Worm (Caenorhabditis elegans) whole organism, young adult: Measurements from ENCODE around the gene spat-3.

ENCODE experiments used
- F33H1.4 ChIP-seq: fragments of 200-800 bp; sonication (Bioruptor generic); IDR thresholded peaks from 2 replicates; pipeline ENCODE4 v1.3.6; 2022; ENCODE audit warnings: missing genetic modification reagents, missing genetic modification characterization, missing compliant biosample characterization
- ZK185.1 ChIP-seq: sonication (generic microtip); optimal IDR thresholded peaks from 2 replicates; lab custom pipeline; 2016; ENCODE audit warnings: mild to moderate bottlenecking, missing genetic modification characterization, missing compliant biosample characterization; ENCODE audit not compliant: poor library complexity, severe bottlenecking
- ama-1 ChIP-seq, 3 experiments: fragments of 150-350 bp in 1 of 3; sonication (generic microtip) in 2 of 3; optimal IDR thresholded peaks; 2 replicates each; lab custom pipeline; 2014 to 2018; ENCODE audit warnings: missing biosample characterization in 2 of 3, missing genetic modification characterization in 2 of 3, missing genetic modification reagents in 2 of 3
- lin-35 ChIP-seq, 3 experiments: fragments of 150-350 bp in 2 of 3; sonication (generic microtip) in 1 of 3; optimal IDR thresholded peaks; 2 replicates each; lab custom pipeline; 2014 to 2018; ENCODE audit warnings: missing biosample characterization in 3 of 3, missing genetic modification characterization in 3 of 3, missing genetic modification reagents in 3 of 3
- mxl-1 ChIP-seq: sonication (generic microtip); optimal IDR thresholded peaks from 2 replicates; lab custom pipeline; 2016; ENCODE audit warnings: missing genetic modification characterization, missing compliant biosample characterization
- pha-4 ChIP-seq: fragments of 150-350 bp; sonication (generic microtip); optimal IDR thresholded peaks from 2 replicates; lab custom pipeline; 2014; ENCODE audit warnings: missing biosample characterization, missing genetic modification reagents, missing genetic modification characterization
- snpc-1.3 ChIP-seq: sonication (generic microtip); optimal IDR thresholded peaks from 2 replicates; lab custom pipeline; 2017; ENCODE audit warnings: missing genetic modification characterization, mild to moderate bottlenecking, missing compliant biosample characterization, antibody characterized with exemption, moderate library complexity, missing genotype, missing genetic modification reagents; ENCODE audit not compliant: insufficient read depth
- snpc-4 ChIP-seq, 5 experiments: fragments of 150-350 bp in 1 of 5; sonication (generic microtip) in 4 of 5; optimal IDR thresholded peaks; 2 replicates each; lab custom pipeline; 2014 to 2018; ENCODE audit warnings: missing genetic modification characterization in 5 of 5, missing biosample characterization in 3 of 5, antibody characterized with exemption in 2 of 5, mild to moderate bottlenecking in 2 of 5, missing compliant biosample characterization in 2 of 5, missing genotype in 2 of 5, moderate library complexity in 2 of 5, missing genetic modification reagents in 1 of 5
- sptf-2 ChIP-seq: fragments of 200-800 bp; sonication (Bioruptor generic); optimal IDR thresholded peaks from 2 replicates; lab custom pipeline; 2018; ENCODE audit warnings: mild to moderate bottlenecking, missing genetic modification characterization, missing compliant biosample characterization
- unc-130 ChIP-seq: sonication (generic microtip); optimal IDR thresholded peaks from 2 replicates; lab custom pipeline; 2016; ENCODE audit warnings: missing genetic modification reagents, missing genetic modification characterization, missing compliant biosample characterization
- unc-62 ChIP-seq: fragments of 150-350 bp; optimal IDR thresholded peaks from 2 replicates; lab custom pipeline; 2014; ENCODE audit warnings: missing biosample characterization, missing genetic modification reagents, missing genetic modification characterization

DNA sequence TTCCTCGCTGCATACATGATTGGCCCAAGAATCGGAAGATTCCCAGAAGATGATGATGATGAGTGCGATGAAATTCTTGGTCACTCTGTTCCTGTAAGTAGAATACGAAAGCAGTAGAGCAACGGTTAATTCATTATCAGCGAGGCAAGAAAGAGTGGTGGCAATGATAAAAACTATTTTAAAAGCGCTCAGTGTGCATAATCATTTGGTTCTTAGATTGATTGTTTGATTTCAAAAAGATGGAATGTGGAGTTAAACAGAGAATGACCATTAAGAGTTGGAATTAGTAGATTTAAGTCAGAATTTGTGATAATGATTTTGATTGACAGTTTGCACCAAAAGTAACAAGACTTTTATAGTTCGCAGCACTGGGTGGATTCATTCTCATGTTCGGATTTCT, 38.6 kb downstream of the spat-3 start:
- TF ChIP-seq mxl-1 (tag; lab: Kevin White, UChicago): no peak
- TF ChIP-seq F33H1.4 (GFP tag; lab: Robert Waterston, UW): no peak
- no peak for TF ChIP-seq ZK185.1 (tag; lab: Kevin White, UChicago)
- TF ChIP-seq sptf-2 (GFP tag; lab: Kevin White, UChicago): no peak
- TF ChIP-seq unc-62 (GFP tag; lab: Kevin White, UChicago): no peak
- TF ChIP-seq lin-35 (GFP tag; optimal IDR thresholded peaks at IDR 0.05; lab: Kevin White, UChicago): no peak
- no peak for TF ChIP-seq snpc-4 (GFP tag; optimal IDR thresholded peaks at IDR 0.05; lab: Kevin White, UChicago)
- TF ChIP-seq snpc-4 (tag; optimal IDR thresholded peaks at IDR 0.05; lab: Kevin White, UChicago): no peak
- TF ChIP-seq pha-4 (tag; lab: Kevin White, UChicago): peak; percentile 15
- no peak for TF ChIP-seq snpc-1.3 (tag; lab: Kevin White, UChicago)
- TF ChIP-seq unc-130: no peak
- no peak for TF ChIP-seq ama-1 (optimal IDR thresholded peaks at IDR 0.05; lab: Kevin White, UChicago)
- no peak for TF ChIP-seq ama-1 (GFP tag; optimal IDR thresholded peaks at IDR 0.05; lab: Kevin White, UChicago)
